Fruit fly (Drosophila melanogaster) whole organism, embryonic: ENCODE results near the gene CG5611.

ENCODE experiments used
- Atf6 ChIP-seq: fragments of 200-800 bp; sonication (Bioruptor generic); IDR thresholded peaks from 2 replicates; pipeline ENCODE4 v1.3.6; 2022; ENCODE audit warnings: missing biosample characterization, missing genetic modification characterization
- CG1024 ChIP-seq: fragments of 200-800 bp; sonication (Bioruptor generic); IDR thresholded peaks from 2 replicates; pipeline ENCODE4 v1.3.6; 2022; ENCODE audit warnings: missing biosample characterization, missing genetic modification characterization
- CG10366 ChIP-seq: fragments of 200-800 bp; sonication (Bioruptor generic); IDR thresholded peaks from 2 replicates; pipeline ENCODE4 v1.3.6; 2022; ENCODE audit warnings: missing biosample characterization, missing genetic modification characterization
- CG11696 ChIP-seq: fragments of 200-800 bp; sonication (Bioruptor generic); IDR thresholded peaks from 2 replicates; pipeline ENCODE4 v1.3.6; 2022; ENCODE audit warnings: missing biosample characterization, missing genetic modification characterization
- CG14965 ChIP-seq: fragments of 200-800 bp; sonication (Bioruptor generic); optimal IDR thresholded peaks from 2 replicates; lab custom pipeline; 2016; ENCODE audit warnings: missing biosample characterization, missing genetic modification characterization, borderline replicate concordance
- CG17361 ChIP-seq: fragments of 200-800 bp; sonication (Bioruptor generic); IDR thresholded peaks from 3 replicates; pipeline ENCODE4 v1.3.6; 2022; ENCODE audit warnings: missing biosample characterization, missing genetic modification characterization
- CG17385 ChIP-seq: fragments of 200-800 bp; sonication (Bioruptor generic); optimal IDR thresholded peaks from 3 replicates; lab custom pipeline; 2018; ENCODE audit warnings: missing biosample characterization, mild to moderate bottlenecking, missing genetic modification characterization
- CG17912 ChIP-seq: fragments of 200-800 bp; sonication (Bioruptor generic); optimal IDR thresholded peaks from 2 replicates; lab custom pipeline; 2018; ENCODE audit warnings: missing biosample characterization, mild to moderate bottlenecking, missing genetic modification characterization
- CG18476 ChIP-seq: fragments of 200-800 bp; sonication (Bioruptor generic); optimal IDR thresholded peaks from 2 replicates; lab custom pipeline; 2016; ENCODE audit warnings: missing biosample characterization, mild to moderate bottlenecking, missing genetic modification characterization
- CG2889 ChIP-seq: fragments of 200-800 bp; sonication (Bioruptor generic); IDR thresholded peaks from 3 replicates; pipeline ENCODE4 v1.3.6; 2022; ENCODE audit warnings: missing biosample characterization, missing genetic modification characterization
- CG30403 ChIP-seq: fragments of 200-800 bp; sonication (Bioruptor generic); optimal IDR thresholded peaks from 3 replicates; lab custom pipeline; 2016; ENCODE audit warnings: missing biosample characterization, missing genetic modification characterization
- CG3163 ChIP-seq: fragments of 200-800 bp; sonication (Bioruptor generic); optimal IDR thresholded peaks from 3 replicates; lab custom pipeline; 2016; ENCODE audit warnings: missing biosample characterization, missing genetic modification characterization
- CG34224 ChIP-seq: fragments of 200-800 bp; sonication (Bioruptor generic); IDR thresholded peaks from 3 replicates; pipeline ENCODE4 v1.3.6; 2022; ENCODE audit warnings: missing biosample characterization, missing genetic modification characterization; ENCODE audit not compliant: partially characterized antibody
- CG42726 ChIP-seq: fragments of 200-800 bp; sonication (Bioruptor generic); IDR thresholded peaks from 2 replicates; pipeline ENCODE4 v1.3.6; 2022; ENCODE audit warnings: missing biosample characterization, missing genetic modification characterization; ENCODE audit not compliant: partially characterized antibody
- CG4854 ChIP-seq: fragments of 200-800 bp; sonication (Bioruptor generic); optimal IDR thresholded peaks from 2 replicates; lab custom pipeline; 2016; ENCODE audit warnings: missing biosample characterization, missing genetic modification characterization, inconsistent platforms
- CG5245 ChIP-seq: fragments of 200-800 bp; sonication (Bioruptor generic); optimal IDR thresholded peaks from 3 replicates; lab custom pipeline; 2016; ENCODE audit warnings: missing biosample characterization, missing genetic modification characterization
- CG6175 ChIP-seq: fragments of 200-800 bp; sonication (Bioruptor generic); IDR thresholded peaks from 3 replicates; pipeline ENCODE4 v1.3.6; 2022; ENCODE audit warnings: missing biosample characterization, missing genetic modification characterization
- CG7372 ChIP-seq: fragments of 200-800 bp; sonication (Bioruptor generic); IDR thresholded peaks from 2 replicates; pipeline ENCODE4 v1.3.6; 2022; ENCODE audit warnings: missing biosample characterization, missing genetic modification characterization
- CG7987 ChIP-seq: fragments of 200-800 bp; sonication (Bioruptor generic); optimal IDR thresholded peaks from 2 replicates; lab custom pipeline; 2018; ENCODE audit warnings: missing biosample characterization, mild to moderate bottlenecking, missing genetic modification characterization, moderate library complexity
- CG8290 ChIP-seq, 3 experiments: fragments of 200-800 bp; sonication (Bioruptor generic); optimal IDR thresholded peaks; 2 replicates each; lab custom pipeline; 2016 to 2019; ENCODE audit warnings: missing biosample characterization in 3 of 3, missing genetic modification characterization in 3 of 3, mild to moderate bottlenecking in 2 of 3, moderate library complexity in 1 of 3
- CHES-1-like ChIP-seq: fragments of 200-800 bp; sonication (Bioruptor generic); optimal IDR thresholded peaks from 2 replicates; lab custom pipeline; 2016; ENCODE audit warnings: missing biosample characterization, missing genetic modification characterization
- Deaf1 ChIP-seq: fragments of 200-800 bp; optimal IDR thresholded peaks from 3 replicates; lab custom pipeline; 2019; ENCODE audit warnings: missing biosample characterization, mild to moderate bottlenecking, missing genetic modification characterization, moderate library complexity
- Ets97D ChIP-seq: fragments of 200-800 bp; sonication (Bioruptor generic); optimal IDR thresholded peaks from 3 replicates; lab custom pipeline; 2016; ENCODE audit warnings: missing biosample characterization, missing genetic modification characterization
- Hmr ChIP-seq: fragments of 200-800 bp; sonication (Bioruptor generic); optimal IDR thresholded peaks from 3 replicates; lab custom pipeline; 2017; ENCODE audit warnings: mild to moderate bottlenecking, missing biosample characterization, missing genetic modification reagents, missing genetic modification characterization
- MESR4 ChIP-seq: fragments of 200-800 bp; sonication (Bioruptor generic); optimal IDR thresholded peaks from 2 replicates; lab custom pipeline; 2018; ENCODE audit warnings: missing biosample characterization, mild to moderate bottlenecking, missing genetic modification characterization, moderate library complexity
- NC2β ChIP-seq: fragments of 200-800 bp; sonication (Bioruptor generic); optimal IDR thresholded peaks from 2 replicates; lab custom pipeline; 2016; ENCODE audit warnings: missing biosample characterization, missing genetic modification characterization
- Rx ChIP-seq: fragments of 200-800 bp; sonication (Bioruptor generic); IDR thresholded peaks from 2 replicates; pipeline ENCODE4 v1.3.6; 2022; ENCODE audit warnings: missing biosample characterization, missing genetic modification characterization
- Stat92E ChIP-seq, 3 experiments: fragments of >200 bp in 2 of 3; fragments of 200-800 bp in 1 of 3; sonication (Bioruptor generic) in 1 of 3; optimal IDR thresholded peaks; 2 replicates each; lab custom pipeline; 2017 to 2019; ENCODE audit warnings: missing biosample characterization in 3 of 3, missing genetic modification characterization in 3 of 3, mild to moderate bottlenecking in 1 of 3, moderate library complexity in 1 of 3
- YL-1 ChIP-seq: fragments of 200-800 bp; sonication (Bioruptor generic); optimal IDR thresholded peaks from 3 replicates; lab custom pipeline; 2017; ENCODE audit warnings: missing biosample characterization, mild to moderate bottlenecking, missing genetic modification characterization
- aop ChIP-seq: fragments of 200-800 bp; sonication (Bioruptor generic); IDR thresholded peaks from 2 replicates; pipeline ENCODE4 v1.3.6; 2022; ENCODE audit warnings: missing biosample characterization, missing genetic modification characterization
- br ChIP-seq: fragments of >200 bp; optimal IDR thresholded peaks from 2 replicates; lab custom pipeline; 2017
- btn ChIP-seq: fragments of 200-800 bp; sonication (Bioruptor generic); optimal IDR thresholded peaks from 2 replicates; lab custom pipeline; 2016; ENCODE audit warnings: missing biosample characterization, missing genetic modification characterization
- corto ChIP-seq: fragments of 200-800 bp; sonication (Bioruptor generic); optimal IDR thresholded peaks from 2 replicates; lab custom pipeline; 2016; ENCODE audit warnings: missing biosample characterization, mild to moderate bottlenecking, missing genetic modification characterization, moderate library complexity
- croc ChIP-seq: fragments of 200-800 bp; sonication (Bioruptor generic); conservative IDR thresholded peaks from 3 replicates; pipeline ENCODE4 v1.3.6; 2022; ENCODE audit warnings: missing biosample characterization, missing genetic modification characterization
- crol ChIP-seq: fragments of 200-800 bp; sonication (Bioruptor generic); IDR thresholded peaks from 2 replicates; pipeline ENCODE4 v1.3.6; 2022; ENCODE audit warnings: missing biosample characterization, missing genetic modification characterization
- crp ChIP-seq, 2 experiments: fragments of 200-800 bp; sonication (Bioruptor generic); optimal IDR thresholded peaks; 2 replicates in 1 of 2; 3 replicates in 1 of 2; lab custom pipeline; 2017; ENCODE audit warnings: missing biosample characterization in 2 of 2, missing genetic modification characterization in 2 of 2, mild to moderate bottlenecking in 1 of 2, moderate library complexity in 1 of 2
- danr ChIP-seq: fragments of 200-800 bp; sonication (Bioruptor generic); IDR thresholded peaks from 2 replicates; pipeline ENCODE4 v1.3.6; 2022; ENCODE audit warnings: missing biosample characterization, missing genetic modification characterization
- eyg ChIP-seq: fragments of 200-800 bp; sonication (Bioruptor generic); optimal IDR thresholded peaks from 3 replicates; lab custom pipeline; 2016; ENCODE audit warnings: missing biosample characterization, missing genetic modification characterization
- fd96Cb ChIP-seq: fragments of 200-800 bp; sonication (Bioruptor generic); optimal IDR thresholded peaks from 2 replicates; lab custom pipeline; 2018; ENCODE audit warnings: missing biosample characterization, mild to moderate bottlenecking, missing genetic modification characterization, moderate library complexity
- gfzf ChIP-seq: fragments of 200-800 bp; sonication (Bioruptor generic); optimal IDR thresholded peaks from 2 replicates; lab custom pipeline; 2016; ENCODE audit warnings: missing biosample characterization, mild to moderate bottlenecking, missing genetic modification characterization, moderate library complexity
- gt ChIP-seq: fragments of 200-800 bp; sonication (Bioruptor generic); IDR thresholded peaks from 2 replicates; pipeline ENCODE4 v1.3.6; 2022; ENCODE audit warnings: missing biosample characterization, missing genetic modification characterization
- jing ChIP-seq: fragments of 200-800 bp; sonication (Bioruptor generic); optimal IDR thresholded peaks from 2 replicates; lab custom pipeline; 2018; ENCODE audit warnings: missing biosample characterization, mild to moderate bottlenecking, missing genetic modification characterization
- kay ChIP-seq: fragments of 200-800 bp; sonication (Bioruptor generic); optimal IDR thresholded peaks from 2 replicates; lab custom pipeline; 2016; ENCODE audit warnings: missing biosample characterization, missing genetic modification characterization
- lilli ChIP-seq: fragments of 200-800 bp; sonication (Bioruptor generic); optimal IDR thresholded peaks from 3 replicates; lab custom pipeline; 2016; ENCODE audit warnings: missing biosample characterization, missing genetic modification characterization
- onecut ChIP-seq: fragments of 200-800 bp; sonication (Bioruptor generic); IDR thresholded peaks from 2 replicates; pipeline ENCODE4 v1.3.6; 2022; ENCODE audit warnings: missing biosample characterization, missing genetic modification characterization
- org-1 ChIP-seq: fragments of 200-800 bp; sonication (Bioruptor generic); optimal IDR thresholded peaks from 2 replicates; lab custom pipeline; 2017; ENCODE audit warnings: missing biosample characterization, missing genetic modification characterization
- peb ChIP-seq: fragments of 200-800 bp; sonication (Bioruptor generic); IDR thresholded peaks from 2 replicates; pipeline ENCODE4 v1.3.6; 2022; ENCODE audit warnings: missing biosample characterization, missing genetic modification characterization
- row ChIP-seq: fragments of 200-800 bp; sonication (Bioruptor generic); IDR thresholded peaks from 3 replicates; pipeline ENCODE4 v1.3.6; 2022; ENCODE audit warnings: missing biosample characterization, missing genetic modification characterization
- stwl ChIP-seq: fragments of 200-800 bp; sonication (Bioruptor generic); optimal IDR thresholded peaks from 3 replicates; lab custom pipeline; 2018; ENCODE audit warnings: missing biosample characterization, mild to moderate bottlenecking, missing genetic modification characterization, moderate library complexity
- zf30C ChIP-seq: fragments of 200-800 bp; sonication (Bioruptor generic); optimal IDR thresholded peaks from 3 replicates; lab custom pipeline; 2018; ENCODE audit warnings: missing biosample characterization, mild to moderate bottlenecking, missing genetic modification characterization

Gene CG5611

dm6 chr3R:27636010-27636584 lies at the start of gene CG5611, which contains the start of gene Mtl (continued):
- peak; percentile 100 for TF ChIP-seq danr (GFP tag; lab: Robert Waterston, UW)
- peak; percentile 100 for TF ChIP-seq croc (GFP tag; lab: Robert Waterston, UW)
- TF ChIP-seq CG30403 (GFP tag; lab: Kevin White, UChicago) = peak; percentile 100
- peak; percentile 60 for TF ChIP-seq CG14965
- peak; percentile 99 for TF ChIP-seq CG5245 (GFP tag; lab: Kevin White, UChicago)
- TF ChIP-seq CG34224 (GFP tag; lab: Robert Waterston, UW) = no peak
- peak; percentile 88 for TF ChIP-seq eyg (GFP tag; lab: Kevin White, UChicago)
- TF ChIP-seq Rx (GFP tag; lab: Robert Waterston, UW) = peak; percentile 100
- peak; percentile 100 for TF ChIP-seq CG17361 (GFP tag; lab: Robert Waterston, UW)
- peak; percentile 26 to 80 for TF ChIP-seq crp (GFP tag; optimal IDR thresholded peaks at IDR 0.05; lab: Kevin White, UChicago)
- peak; percentile 91 for TF ChIP-seq MESR4 (GFP tag; lab: Kevin White, UChicago)
- peak; percentile 29 for TF ChIP-seq gfzf
- peak; percentile 99 for TF ChIP-seq CG18476
- peak; percentile 100 for TF ChIP-seq Atf6 (GFP tag; lab: Robert Waterston, UW)
- peak; percentile 99 for TF ChIP-seq org-1 (GFP tag; lab: Kevin White, UChicago)
- TF ChIP-seq fd96Cb (tag; lab: Kevin White, UChicago) = peak; percentile 100
- TF ChIP-seq kay (GFP tag; lab: Kevin White, UChicago) = peak; percentile 99
- peak; percentile 99 for TF ChIP-seq CG17912 (GFP tag; lab: Kevin White, UChicago)
- TF ChIP-seq CG17385 = peak; percentile 99
- TF ChIP-seq aop (GFP tag; lab: Robert Waterston, UW) = peak; percentile 98
- peak; percentile 96 for TF ChIP-seq stwl
- TF ChIP-seq peb (GFP tag; lab: Robert Waterston, UW) = peak; percentile 100
- TF ChIP-seq CG7987 (GFP tag; lab: Kevin White, UChicago) = peak; percentile 98
- TF ChIP-seq btn (GFP tag; lab: Kevin White, UChicago) = peak; percentile 87
- peak; percentile 99 for TF ChIP-seq jing (GFP tag; lab: Kevin White, UChicago)
- TF ChIP-seq YL-1 (GFP tag; lab: Kevin White, UChicago) = peak; percentile 99
- peak; percentile 100 for TF ChIP-seq Hmr (GFP tag; lab: Kevin White, UChicago)
- TF ChIP-seq CG6175 (GFP tag; lab: Robert Waterston, UW) = peak; percentile 100
- TF ChIP-seq zf30C (GFP tag; lab: Kevin White, UChicago) = peak; percentile 56
- peak; percentile 99 for TF ChIP-seq onecut (GFP tag; lab: Robert Waterston, UW)
- TF ChIP-seq CG1024 = peak; percentile 98
- peak; percentile 96 for TF ChIP-seq NC2β (GFP tag; lab: Kevin White, UChicago)
- peak; percentile 97 for TF ChIP-seq corto
- TF ChIP-seq Ets97D = peak; percentile 95
- TF ChIP-seq CG2889 (GFP tag; lab: Robert Waterston, UW) = peak; percentile 100
- peak; percentile 99 for TF ChIP-seq gt (GFP tag; lab: Robert Waterston, UW)
- peak; percentile 91 for TF ChIP-seq Deaf1
- peak; percentile 94 for TF ChIP-seq crol (GFP tag; lab: Robert Waterston, UW)
- TF ChIP-seq lilli (GFP tag; lab: Kevin White, UChicago) = peak; percentile 99
- peak; percentile 96 for TF ChIP-seq CHES-1-like (GFP tag; lab: Kevin White, UChicago)
- TF ChIP-seq CG8290 (GFP tag; optimal IDR thresholded peaks at IDR 0.05; lab: Kevin White, UChicago) = peak; percentile 99
- peak; percentile 97 to 99 for TF ChIP-seq CG8290 (tag; optimal IDR thresholded peaks at IDR 0.05; lab: Kevin White, UChicago)
- TF ChIP-seq Stat92E (GFP tag; optimal IDR thresholded peaks at IDR 0.05; lab: Kevin White, UChicago) = peak in 1 of 3 experiments; percentile 96
- peak; percentile 100 for TF ChIP-seq row (GFP tag; lab: Robert Waterston, UW)
- TF ChIP-seq br = no peak
- 0 out of 2 replicates have a peak, but pooled peaks have one; percentile 32 for TF ChIP-seq CG42726 (GFP tag; lab: Robert Waterston, UW)
- peak; percentile 100 for TF ChIP-seq CG10366 (GFP tag; lab: Robert Waterston, UW)
- peak; percentile 99 for TF ChIP-seq CG4854 (GFP tag; lab: Kevin White, UChicago)
- TF ChIP-seq CG7372 (GFP tag; lab: Robert Waterston, UW) = peak; percentile 100
- TF ChIP-seq CG3163 (GFP tag; lab: Kevin White, UChicago) = peak; percentile 81
- peak; percentile 98 for TF ChIP-seq CG11696 (GFP tag; lab: Robert Waterston, UW)
